Worm (Caenorhabditis elegans) whole organism, L1 larva: ENCODE measurements around the gene T11G6.3.

Experiments
- aly-2 ChIP-seq: fragments of 150-350 bp; optimal IDR thresholded peaks from 2 replicates; lab custom pipeline; 2014; ENCODE audit warnings: missing biosample characterization, missing genetic modification characterization
- tbx-2 ChIP-seq: sonication (generic microtip); optimal IDR thresholded peaks from 2 replicates; lab custom pipeline; 2016; ENCODE audit warnings: missing genetic modification characterization, missing compliant biosample characterization

DNA sequence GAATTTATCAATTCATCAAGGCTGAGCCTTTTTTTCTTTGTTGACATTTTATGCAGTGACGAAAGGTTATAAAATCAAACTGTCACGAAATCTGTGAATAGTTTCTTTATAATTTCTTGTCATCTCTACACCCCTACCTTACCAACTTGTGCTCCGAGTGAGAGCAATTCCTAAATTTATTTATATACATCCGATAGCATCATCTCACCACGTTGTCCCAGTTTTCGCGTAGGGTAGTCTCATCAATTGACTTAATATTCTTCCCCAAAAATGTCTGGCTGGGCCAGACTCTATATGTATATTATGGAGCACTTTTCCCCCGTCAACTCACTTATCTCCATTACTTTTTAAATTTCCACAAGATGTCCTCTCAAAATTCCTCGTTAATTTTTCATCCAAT is 29.7 kb downstream of the T11G6.3 start:
- TF ChIP-seq tbx-2 (tag; lab: Kevin White, UChicago), result no peak
- TF ChIP-seq aly-2 (tag; lab: Kevin White, UChicago), result no peak
